Worm (Caenorhabditis elegans) whole organism, L3 larva: ENCODE data around the gene C04G2.5.

Source experiments
- R02D3.7 ChIP-seq: fragments of 150-350 bp; optimal IDR thresholded peaks from 2 replicates; lab custom pipeline; 2014; ENCODE audit warnings: missing biosample characterization, missing genetic modification characterization
- ZK546.5 ChIP-seq: sonication (generic microtip); optimal IDR thresholded peaks from 2 replicates; lab custom pipeline; 2017; ENCODE audit warnings: missing biosample characterization, missing genetic modification characterization
- aly-2 ChIP-seq: fragments of 150-350 bp; optimal IDR thresholded peaks from 2 replicates; lab custom pipeline; 2014; ENCODE audit warnings: missing biosample characterization, missing genetic modification characterization
- ama-1 ChIP-seq: fragments of 150-350 bp; optimal IDR thresholded peaks from 2 replicates; lab custom pipeline; 2018
- ceh-16 ChIP-seq: sonication (generic microtip); optimal IDR thresholded peaks from 2 replicates; lab custom pipeline; 2017; ENCODE audit warnings: missing biosample characterization, missing genetic modification characterization
- ceh-28 ChIP-seq: fragments of 150-350 bp; optimal IDR thresholded peaks from 2 replicates; lab custom pipeline; 2014; ENCODE audit warnings: missing biosample characterization, missing genetic modification reagents, missing genetic modification characterization
- ceh-82 ChIP-seq: fragments of 150-350 bp; optimal IDR thresholded peaks from 2 replicates; lab custom pipeline; 2014; ENCODE audit warnings: missing biosample characterization, missing genetic modification characterization
- daf-12 ChIP-seq: fragments of 150-350 bp; optimal IDR thresholded peaks from 2 replicates; lab custom pipeline; 2014; ENCODE audit warnings: missing biosample characterization, missing genetic modification reagents, missing genetic modification characterization
- egl-27 ChIP-seq: sonication (generic microtip); optimal IDR thresholded peaks from 4 replicates; lab custom pipeline; 2017; ENCODE audit warnings: missing biosample characterization, missing genetic modification reagents, missing genetic modification characterization
- egl-5 ChIP-seq: fragments of 150-350 bp; optimal IDR thresholded peaks from 2 replicates; lab custom pipeline; 2017; ENCODE audit warnings: missing biosample characterization, missing genetic modification reagents, missing genetic modification characterization, inconsistent platforms
- elt-1 ChIP-seq: fragments of 150-350 bp; optimal IDR thresholded peaks from 2 replicates; lab custom pipeline; 2014; ENCODE audit warnings: missing biosample characterization, missing genetic modification characterization
- elt-2 ChIP-seq: sonication (generic microtip); optimal IDR thresholded peaks from 2 replicates; lab custom pipeline; 2016; ENCODE audit warnings: missing genetic modification reagents, mild to moderate bottlenecking, missing genetic modification characterization, missing compliant biosample characterization
- elt-3 ChIP-seq, 3 experiments: fragments of 150-350 bp in 1 of 3; sonication (generic microtip) in 2 of 3; optimal IDR thresholded peaks; 2 replicates in 2 of 3; 4 replicates in 1 of 3; lab custom pipeline; 2014 to 2017; ENCODE audit warnings: missing biosample characterization in 3 of 3, missing genetic modification characterization in 3 of 3
- fkh-2 ChIP-seq: fragments of 150-350 bp; optimal IDR thresholded peaks from 2 replicates; lab custom pipeline; 2014; ENCODE audit warnings: missing biosample characterization, missing genetic modification reagents, missing genetic modification characterization
- fos-1 ChIP-seq: fragments of 150-350 bp; optimal IDR thresholded peaks from 2 replicates; lab custom pipeline; 2014; ENCODE audit warnings: missing biosample characterization, missing genetic modification characterization
- hmg-11 ChIP-seq: sonication (generic microtip); optimal IDR thresholded peaks from 2 replicates; lab custom pipeline; 2016; ENCODE audit warnings: missing genetic modification characterization, missing compliant biosample characterization
- jun-1 ChIP-seq: fragments of 150-350 bp; optimal IDR thresholded peaks from 2 replicates; lab custom pipeline; 2014; ENCODE audit warnings: missing biosample characterization, missing genetic modification reagents, missing genetic modification characterization
- lin-39 ChIP-seq: fragments of 150-350 bp; optimal IDR thresholded peaks from 2 replicates; lab custom pipeline; 2018; ENCODE audit warnings: missing biosample characterization, missing genetic modification reagents, missing genetic modification characterization
- lsy-12 ChIP-seq: sonication (generic microtip); optimal IDR thresholded peaks from 2 replicates; lab custom pipeline; 2016; ENCODE audit warnings: mild to moderate bottlenecking, missing genetic modification characterization, missing compliant biosample characterization
- mdl-1 ChIP-seq: fragments of 150-350 bp; optimal IDR thresholded peaks from 2 replicates; lab custom pipeline; 2014; ENCODE audit warnings: missing biosample characterization, missing genetic modification characterization
- mml-1 ChIP-seq: fragments of 150-350 bp; sonication (generic microtip); optimal IDR thresholded peaks from 3 replicates; lab custom pipeline; 2014; ENCODE audit warnings: missing biosample characterization, missing genetic modification characterization
- nfya-1 ChIP-seq: sonication (generic microtip); optimal IDR thresholded peaks from 2 replicates; lab custom pipeline; 2017; ENCODE audit warnings: missing genetic modification characterization, mild to moderate bottlenecking, missing compliant biosample characterization, antibody characterized with exemption, moderate library complexity; ENCODE audit not compliant: insufficient read depth
- nhr-11 ChIP-seq: fragments of 150-350 bp; optimal IDR thresholded peaks from 2 replicates; lab custom pipeline; 2014; ENCODE audit warnings: missing biosample characterization, missing genetic modification characterization
- nhr-12 ChIP-seq: fragments of 150-350 bp; optimal IDR thresholded peaks from 2 replicates; lab custom pipeline; 2014; ENCODE audit warnings: missing biosample characterization, missing genetic modification characterization
- nhr-237 ChIP-seq: fragments of 150-350 bp; optimal IDR thresholded peaks from 2 replicates; lab custom pipeline; 2014; ENCODE audit warnings: missing biosample characterization, missing genetic modification characterization
- nhr-25 ChIP-seq: sonication (generic microtip); optimal IDR thresholded peaks from 2 replicates; lab custom pipeline; 2017; ENCODE audit warnings: missing biosample characterization, missing genetic modification characterization
- nhr-28 ChIP-seq: fragments of 150-350 bp; optimal IDR thresholded peaks from 2 replicates; lab custom pipeline; 2014; ENCODE audit warnings: missing biosample characterization, missing genetic modification characterization
- nhr-67 ChIP-seq: fragments of 150-350 bp; optimal IDR thresholded peaks from 2 replicates; lab custom pipeline; 2014; ENCODE audit warnings: missing biosample characterization, missing genetic modification characterization
- nhr-76 ChIP-seq: fragments of 150-350 bp; sonication (generic microtip); optimal IDR thresholded peaks from 5 replicates; lab custom pipeline; 2014; ENCODE audit warnings: missing biosample characterization, missing genetic modification characterization
- pha-4 ChIP-seq: fragments of 150-350 bp; optimal IDR thresholded peaks from 2 replicates; lab custom pipeline; 2014; ENCODE audit warnings: missing biosample characterization, missing genetic modification reagents, missing genetic modification characterization
- sea-2 ChIP-seq: fragments of 150-350 bp; sonication (generic microtip); optimal IDR thresholded peaks from 4 replicates; lab custom pipeline; 2014; ENCODE audit warnings: missing biosample characterization, missing genetic modification reagents, missing genetic modification characterization
- skn-1 ChIP-seq: fragments of 150-350 bp; optimal IDR thresholded peaks from 2 replicates; lab custom pipeline; 2014; ENCODE audit warnings: missing biosample characterization, missing genetic modification characterization
- snpc-4 ChIP-seq: fragments of 150-350 bp; optimal IDR thresholded peaks from 2 replicates; lab custom pipeline; 2014; ENCODE audit warnings: missing biosample characterization, missing genetic modification characterization
- tbx-2 ChIP-seq: sonication (generic microtip); optimal IDR thresholded peaks from 2 replicates; lab custom pipeline; 2016; ENCODE audit warnings: mild to moderate bottlenecking, missing genetic modification characterization, missing compliant biosample characterization
- unc-62 ChIP-seq: fragments of 150-350 bp; sonication (generic microtip); optimal IDR thresholded peaks from 4 replicates; lab custom pipeline; 2014; ENCODE audit warnings: missing biosample characterization, missing genetic modification reagents, missing genetic modification characterization
- zag-1 ChIP-seq: fragments of 150-350 bp; optimal IDR thresholded peaks from 2 replicates; lab custom pipeline; 2014; ENCODE audit warnings: missing biosample characterization, missing genetic modification characterization
- ztf-11 ChIP-seq: fragments of 150-350 bp; optimal IDR thresholded peaks from 2 replicates; lab custom pipeline; 2014; ENCODE audit warnings: missing biosample characterization, missing genetic modification characterization
- ztf-4 ChIP-seq: fragments of 150-350 bp; optimal IDR thresholded peaks from 2 replicates; lab custom pipeline; 2014; ENCODE audit warnings: missing biosample characterization, missing genetic modification characterization

C04G2.5 gene

ce11 chrIV:10095171-10095570, at the start of gene C04G2.5, which contains the start of gene msp-36:
Gene C04G2.5, minus strand, starts transcription at chrIV:10095271.
Gene msp-36, plus strand, starts transcription at chrIV:10095433.
- no peak for TF ChIP-seq ceh-82 (tag; lab: Kevin White, UChicago)
- TF ChIP-seq, all 47 proteins: peak for 0

- no peak for TF ChIP-seq daf-12
- TF ChIP-seq unc-62 (GFP tag; lab: Kevin White, UChicago), result no peak
- no peak for TF ChIP-seq aly-2 (tag; lab: Kevin White, UChicago)
- TF ChIP-seq lsy-12, result no peak
- TF ChIP-seq jun-1 (tag; lab: Kevin White, UChicago), result no peak
- no peak for TF ChIP-seq ZK546.5 (tag; lab: Kevin White, UChicago)
- TF ChIP-seq ceh-28 (tag; lab: Kevin White, UChicago), result no peak
- no peak for TF ChIP-seq hmg-11 (tag; lab: Kevin White, UChicago)
- no peak for TF ChIP-seq elt-1 (tag; lab: Kevin White, UChicago)
- TF ChIP-seq nfya-1 (tag; lab: Kevin White, UChicago), result no peak
- TF ChIP-seq lin-39 (tag; lab: Kevin White, UChicago), result no peak
- TF ChIP-seq tbx-2, result no peak
- no peak for TF ChIP-seq elt-3 (tag; optimal IDR thresholded peaks at IDR 0.05; lab: Kevin White, UChicago)
- TF ChIP-seq fkh-2 (tag; lab: Kevin White, UChicago), result no peak
- no peak for TF ChIP-seq egl-5
- no peak for TF ChIP-seq R02D3.7
- no peak for TF ChIP-seq ztf-11 (tag; lab: Kevin White, UChicago)
- no peak for TF ChIP-seq nhr-11 (tag; lab: Kevin White, UChicago)
These were observed 49.4 kb upstream of the C04G2.5 start for ce11 chrIV:10144487-10144886.

- TF ChIP-seq fkh-2 (tag; lab: Kevin White, UChicago) (no peak), mdl-1 (tag; lab: Kevin White, UChicago) (no peak), fos-1 (tag; lab: Kevin White, UChicago) (no peak), ztf-11 (tag; lab: Kevin White, UChicago) (no peak), ceh-16 (tag; lab: Kevin White, UChicago) (no peak), nhr-67 (no peak), nfya-1 (tag; lab: Kevin White, UChicago) (no peak), nhr-11 (tag; lab: Kevin White, UChicago) (no peak), pha-4 (tag; lab: Kevin White, UChicago) (no peak), unc-62 (GFP tag; lab: Kevin White, UChicago) (no peak), sea-2 (GFP tag; lab: Kevin White, UChicago) (no peak), ztf-4 (no peak), zag-1 (tag; lab: Kevin White, UChicago) (no peak)
- TF ChIP-seq, all 47 proteins: peak for 0
These were observed 48.6 kb upstream of the C04G2.5 start, which contains the start of gene msp-38 for ce11 chrIV:10143640-10144039. Gene msp-38, minus strand, starts transcription at chrIV:10143740.

- TF ChIP-seq ceh-28 (tag; lab: Kevin White, UChicago) (no peak), elt-2 (tag; lab: Kevin White, UChicago) (no peak), ceh-82 (tag; lab: Kevin White, UChicago) (no peak), egl-5 (no peak), skn-1 (peak; percentile 43), hmg-11 (tag; lab: Kevin White, UChicago) (no peak), tbx-2 (no peak)
- TF ChIP-seq, all 47 proteins: peak for 1
These were observed 46.9 kb upstream of the C04G2.5 start, which contains the start of the genes gst-2, gst-4 and dhs-12 for ce11 chrIV:10141930-10142505. Gene gst-2, minus strand, starts transcription at chrIV:10142061. Gene gst-4, plus strand, starts transcription at chrIV:10142225. Gene dhs-12, plus strand, starts transcription at chrIV:10142455.

DNA sequence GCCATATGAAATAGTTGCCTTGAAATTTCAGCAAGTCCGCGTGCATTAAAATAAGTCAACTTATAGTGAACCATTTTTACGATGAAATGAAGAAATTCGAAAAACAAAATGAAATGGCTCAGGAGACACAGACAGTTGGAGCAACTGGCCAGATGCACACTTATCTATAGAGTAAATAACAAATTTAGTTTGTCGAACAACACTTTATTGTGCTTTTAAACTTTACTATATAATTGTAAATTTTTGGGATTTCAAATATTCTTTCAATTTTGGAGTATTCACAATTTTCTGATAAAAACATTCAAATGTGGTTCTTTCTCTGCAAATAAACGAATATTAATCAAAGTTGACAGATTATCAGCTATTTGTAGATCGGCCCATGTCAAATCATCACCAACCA, 45.1 kb upstream of the C04G2.5 start, which contains the start of gene gst-3:
Gene gst-3, minus strand, starts transcription at position 101 of the 400 bp plus-strand sequence.
- TF ChIP-seq skn-1, result no peak
- peak; percentile 33 for TF ChIP-seq pha-4 (tag; lab: Kevin White, UChicago)

ce11 chrIV:10137804-10138203, 42.7 kb upstream of the C04G2.5 start, which contains the start of gene K08F4.12:
Gene K08F4.12, plus strand, starts transcription at chrIV:10138104.
- no peak for TF ChIP-seq aly-2 (tag; lab: Kevin White, UChicago)
- TF ChIP-seq daf-12, result no peak
- no peak for TF ChIP-seq ama-1 (lab: Kevin White, UChicago)
- no peak for TF ChIP-seq zag-1 (tag; lab: Kevin White, UChicago)
- TF ChIP-seq snpc-4 (tag; lab: Kevin White, UChicago), result no peak
- no peak for TF ChIP-seq lsy-12
- no peak for TF ChIP-seq nhr-12 (tag; lab: Kevin White, UChicago)
- TF ChIP-seq nhr-237 (tag; lab: Kevin White, UChicago), result no peak
- no peak for TF ChIP-seq nhr-11 (tag; lab: Kevin White, UChicago)
- TF ChIP-seq elt-3 (tag; optimal IDR thresholded peaks at IDR 0.05; lab: Kevin White, UChicago), result no peak
- no peak for TF ChIP-seq egl-27 (tag; lab: Kevin White, UChicago)
- TF ChIP-seq jun-1 (tag; lab: Kevin White, UChicago), result no peak
- TF ChIP-seq nhr-25 (tag; lab: Kevin White, UChicago), result no peak
- no peak for TF ChIP-seq ceh-16 (tag; lab: Kevin White, UChicago)
- no peak for TF ChIP-seq mdl-1 (tag; lab: Kevin White, UChicago)
- no peak for TF ChIP-seq nhr-76 (tag; lab: Kevin White, UChicago)
- TF ChIP-seq nhr-28 (tag; lab: Kevin White, UChicago), result no peak
- TF ChIP-seq ztf-11 (tag; lab: Kevin White, UChicago), result no peak
- no peak for TF ChIP-seq mml-1 (tag; lab: Kevin White, UChicago)
